Worm (Caenorhabditis elegans) whole organism, L4/young adult: ENCODE data around the gene ccdc-47.

Source experiments
- dao-5 ChIP-seq: sonication (generic microtip); optimal IDR thresholded peaks from 2 replicates; lab custom pipeline; 2016; ENCODE audit warnings: missing genotype, missing genetic modification characterization, moderate library complexity, missing compliant biosample characterization
- him-1 ChIP-seq: sonication (generic microtip); optimal IDR thresholded peaks from 2 replicates; lab custom pipeline; 2016; ENCODE audit warnings: missing genotype, missing genetic modification reagents, missing genetic modification characterization, missing compliant biosample characterization

DNA sequence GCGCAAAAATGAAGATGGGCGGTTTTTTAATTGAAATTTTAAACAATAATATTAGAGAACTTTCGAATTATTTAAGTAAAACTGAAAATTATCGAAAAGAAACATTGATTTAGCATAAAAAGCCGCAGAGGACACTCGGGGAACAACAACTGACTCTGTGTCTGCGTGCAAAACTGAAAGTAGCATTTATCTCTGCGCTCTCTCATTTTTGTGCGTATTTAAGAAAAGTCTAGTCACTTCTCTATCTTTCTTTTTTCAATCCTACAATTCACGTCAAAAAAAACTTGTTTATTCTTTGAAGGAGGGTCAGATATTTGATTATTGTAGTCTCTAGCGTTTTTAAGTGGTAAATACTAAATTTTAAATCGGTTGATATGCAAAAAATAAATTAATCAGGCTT, 8.6 kb upstream of the ccdc-47 start:
- TF ChIP-seq dao-5 (tag; lab: Kevin White, UChicago) (no peak), him-1 (tag; lab: Kevin White, UChicago) (no peak)
